Worm (Caenorhabditis elegans): ENCODE results near the gene F52G3.1.
A peak's percentile ranks its signal among the peaks of the same experiment; 100 is the strongest.

F52G3.1 gene

DNA sequence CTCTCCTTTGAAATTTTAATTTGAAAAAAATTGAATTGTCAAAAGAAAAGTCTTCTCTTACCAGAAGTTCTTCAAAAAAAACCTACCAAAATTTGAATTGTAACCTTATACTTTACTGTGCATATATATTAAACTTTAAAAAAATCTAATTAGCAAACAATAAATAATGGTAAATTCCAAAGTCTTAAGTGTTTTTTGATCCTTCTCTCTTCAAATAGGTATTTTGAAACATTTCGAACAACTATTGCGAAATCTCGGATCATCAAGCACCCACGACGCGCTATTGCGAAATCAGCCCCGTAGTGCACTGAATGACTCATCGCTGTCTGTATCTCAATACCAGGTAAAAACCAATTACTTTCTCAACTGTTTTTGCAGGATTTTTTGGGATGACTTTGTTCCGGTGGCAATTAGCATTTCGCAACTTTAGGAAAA, 33.0 kb upstream of the F52G3.1 start (continued):
- TF ChIP-seq dpff-1 (tag; optimal IDR thresholded peaks at IDR 0.05) (peak; percentile 72), snpc-1.3 (tag; optimal IDR thresholded peaks at IDR 0.05; ENCODE audit: insufficient read depth) (no peak), snpc-3.4 (tag; optimal IDR thresholded peaks at IDR 0.05) (no peak), snpc-1.1 (tag; optimal IDR thresholded peaks at IDR 0.05; ENCODE audit: insufficient read depth) (no peak), unc-62 (GFP tag; optimal IDR thresholded peaks at IDR 0.05) (no peak), hlh-26 (GFP tag; conservative IDR thresholded peaks at IDR 0.05) (no peak), mcd-1 (GFP tag; IDR thresholded peaks at IDR 0.05) (peak; percentile 39), lin-40 (tag; optimal IDR thresholded peaks at IDR 0.05) (peak; percentile 58), pbrm-1 (GFP tag; IDR thresholded peaks at IDR 0.05) (peak; percentile 86), lir-1 (GFP tag; conservative IDR thresholded peaks at IDR 0.05) (peak; percentile 20; the same call in 1 of the 2 replicates), bed-1 (GFP tag; IDR thresholded peaks at IDR 0.05) (peak; percentile 75; the same call in 1 of the 2 replicates), dox-1 (GFP tag; IDR thresholded peaks at IDR 0.05) (peak; percentile 79), fkh-3 (tag; optimal IDR thresholded peaks at IDR 0.05) (peak; percentile 78), hrde-1 (tag; optimal IDR thresholded peaks at IDR 0.05; ENCODE audit: borderline replicate concordance) (no peak), ceh-79 (tag; optimal IDR thresholded peaks at IDR 0.05) (no peak), attf-3 (GFP tag; conservative IDR thresholded peaks at IDR 0.05) (peak; percentile 55), nfya-1 (tag; optimal IDR thresholded peaks at IDR 0.05; ENCODE audit: borderline replicate concordance, insufficient read depth) (no peak), sea-2 (GFP tag; IDR thresholded peaks at IDR 0.05) (no peak), lsl-1 (GFP tag; optimal IDR thresholded peaks at IDR 0.05) (peak; percentile 39), pha-4 (tag; optimal IDR thresholded peaks at IDR 0.05) (peak; percentile 69), F10E7.11 (tag; optimal IDR thresholded peaks at IDR 0.05) (peak; percentile 10), ztf-28 (GFP tag; IDR thresholded peaks at IDR 0.05) (peak; percentile 80; the same call in 1 of the 2 replicates), Y79H2A.3 (GFP tag; conservative IDR thresholded peaks at IDR 0.05) (peak; percentile 68), him-1 (tag; optimal IDR thresholded peaks at IDR 0.05) (no peak), K12H6.12 (tag; optimal IDR thresholded peaks at IDR 0.05) (peak; percentile 64), F37B4.10 (GFP tag; IDR thresholded peaks at IDR 0.05) (no peak), T26A5.8 (tag; optimal IDR thresholded peaks at IDR 0.05) (no peak), egrh-3 (GFP tag; IDR thresholded peaks at IDR 0.05) (peak; percentile 42), madf-10 (tag; optimal IDR thresholded peaks at IDR 0.05) (peak; percentile 1), zfh-2 (GFP tag; conservative IDR thresholded peaks at IDR 0.05) (no peak), ceh-40 (GFP tag; IDR thresholded peaks at IDR 0.05) (peak; percentile 82), unc-130 (GFP tag; optimal IDR thresholded peaks at IDR 0.05) (no peak), tbx-9 (tag; optimal IDR thresholded peaks at IDR 0.05; ENCODE audit: borderline replicate concordance) (no peak), F57C9.4 (tag; optimal IDR thresholded peaks at IDR 0.05) (no peak), gei-17 (GFP tag; optimal IDR thresholded peaks at IDR 0.05) (no peak), hmg-20 (GFP tag; IDR thresholded peaks at IDR 0.05) (no peak), F57A8.1 (GFP tag; optimal IDR thresholded peaks at IDR 0.05) (no peak), Y53F4B.3 (GFP tag; IDR thresholded peaks at IDR 0.05) (no peak), die-1 (tag; optimal IDR thresholded peaks at IDR 0.05) (peak; percentile 27), rpc-1 (optimal IDR thresholded peaks at IDR 0.05) (no peak), rpc-1 (tag; optimal IDR thresholded peaks at IDR 0.05) (no peak), ekl-4 (GFP tag; IDR thresholded peaks at IDR 0.05) (peak; percentile 77), lsy-27 (tag; optimal IDR thresholded peaks at IDR 0.05; ENCODE audit: borderline replicate concordance, insufficient read depth) (no peak), nhr-90 (tag; optimal IDR thresholded peaks at IDR 0.05) (peak; percentile 85), ztf-25 (GFP tag; IDR thresholded peaks at IDR 0.05) (0 out of 2 replicates have a peak, but pooled peaks have one; percentile 54), rec-8 (tag; optimal IDR thresholded peaks at IDR 0.05) (no peak), sptf-2 (GFP tag; optimal IDR thresholded peaks at IDR 0.05) (no peak), nhr-179 (tag; optimal IDR thresholded peaks at IDR 0.05) (no peak)

Measured in whole organism, young adult.